Fruit fly (Drosophila melanogaster) whole organism, embryonic: ENCODE measurements around the gene Sbf.

Experiments
- Ada2b ChIP-seq: fragments of 200-800 bp; sonication (Bioruptor generic); IDR thresholded peaks from 2 replicates; pipeline ENCODE4 v1.3.6; 2022; ENCODE audit warnings: missing biosample characterization, missing genetic modification characterization
- B-H2 ChIP-seq: fragments of 200-800 bp; sonication (Bioruptor generic); optimal IDR thresholded peaks from 2 replicates; lab custom pipeline; 2018; ENCODE audit warnings: missing biosample characterization, mild to moderate bottlenecking, missing genetic modification characterization
- CG10321 ChIP-seq: fragments of 200-800 bp; sonication (Bioruptor generic); IDR thresholded peaks from 2 replicates; pipeline ENCODE4 v1.3.6; 2022; ENCODE audit warnings: missing biosample characterization, missing genetic modification characterization
- CG10654 ChIP-seq: fragments of 200-800 bp; sonication (Bioruptor generic); optimal IDR thresholded peaks from 2 replicates; lab custom pipeline; 2016; ENCODE audit warnings: missing biosample characterization, missing genetic modification characterization
- CG11398 ChIP-seq: fragments of 200-800 bp; sonication (Bioruptor generic); optimal IDR thresholded peaks from 2 replicates; lab custom pipeline; 2016; ENCODE audit warnings: missing biosample characterization, missing genetic modification characterization
- CG12769 ChIP-seq: fragments of 200-800 bp; sonication (Bioruptor generic); optimal IDR thresholded peaks from 2 replicates; lab custom pipeline; 2019; ENCODE audit warnings: missing biosample characterization, mild to moderate bottlenecking, missing genetic modification characterization, moderate library complexity
- CG13287 ChIP-seq: fragments of 200-800 bp; sonication (Bioruptor generic); IDR thresholded peaks from 2 replicates; pipeline ENCODE4 v1.3.6; 2022; ENCODE audit warnings: missing biosample characterization, missing genetic modification characterization; ENCODE audit not compliant: partially characterized antibody
- CG14014 ChIP-seq: fragments of 200-800 bp; sonication (Bioruptor generic); IDR thresholded peaks from 2 replicates; pipeline ENCODE4 v1.3.6; 2022; ENCODE audit warnings: missing biosample characterization, missing genetic modification characterization
- CG17328 ChIP-seq: fragments of 200-800 bp; sonication (Bioruptor generic); IDR thresholded peaks from 2 replicates; pipeline ENCODE4 v1.3.6; 2022; ENCODE audit warnings: missing biosample characterization, missing genetic modification characterization
- CG2202 ChIP-seq: fragments of 200-800 bp; sonication (Bioruptor generic); optimal IDR thresholded peaks from 2 replicates; lab custom pipeline; 2018; ENCODE audit warnings: missing biosample characterization, mild to moderate bottlenecking, missing genetic modification characterization
- CG34224 ChIP-seq: fragments of 200-800 bp; sonication (Bioruptor generic); IDR thresholded peaks from 3 replicates; pipeline ENCODE4 v1.3.6; 2022; ENCODE audit warnings: missing biosample characterization, missing genetic modification characterization; ENCODE audit not compliant: partially characterized antibody
- CG34376 ChIP-seq: fragments of 200-800 bp; sonication (Bioruptor generic); optimal IDR thresholded peaks from 2 replicates; lab custom pipeline; 2018; ENCODE audit warnings: missing biosample characterization, mild to moderate bottlenecking, missing genetic modification characterization
- CG34422 ChIP-seq: fragments of 200-800 bp; sonication (Bioruptor generic); IDR thresholded peaks from 3 replicates; pipeline ENCODE4 v1.3.6; 2022; ENCODE audit warnings: missing biosample characterization, missing genetic modification characterization
- CG42726 ChIP-seq: fragments of 200-800 bp; sonication (Bioruptor generic); IDR thresholded peaks from 2 replicates; pipeline ENCODE4 v1.3.6; 2022; ENCODE audit warnings: missing biosample characterization, missing genetic modification characterization; ENCODE audit not compliant: partially characterized antibody
- CG5953 ChIP-seq: fragments of 200-800 bp; sonication (Bioruptor generic); IDR thresholded peaks from 2 replicates; pipeline ENCODE4 v1.3.6; 2022; ENCODE audit warnings: missing biosample characterization, missing genetic modification characterization
- CG6175 ChIP-seq: fragments of 200-800 bp; sonication (Bioruptor generic); IDR thresholded peaks from 3 replicates; pipeline ENCODE4 v1.3.6; 2022; ENCODE audit warnings: missing biosample characterization, missing genetic modification characterization
- CG7839 ChIP-seq: fragments of 200-800 bp; sonication (Bioruptor generic); optimal IDR thresholded peaks from 3 replicates; lab custom pipeline; 2018; ENCODE audit warnings: missing biosample characterization, mild to moderate bottlenecking, missing genetic modification characterization, moderate library complexity
- CG8281 ChIP-seq: fragments of 200-800 bp; sonication (Bioruptor generic); optimal IDR thresholded peaks from 2 replicates; lab custom pipeline; 2018; ENCODE audit warnings: missing biosample characterization, mild to moderate bottlenecking, missing genetic modification characterization, moderate library complexity
- CG9609 ChIP-seq: fragments of 200-800 bp; sonication (Bioruptor generic); optimal IDR thresholded peaks from 3 replicates; lab custom pipeline; 2016; ENCODE audit warnings: missing biosample characterization, missing genetic modification characterization
- Dfd ChIP-seq, 2 experiments: fragments of >200 bp; optimal IDR thresholded peaks; 2 replicates each; lab custom pipeline; 2017; ENCODE audit warnings: missing biosample characterization in 2 of 2, missing genetic modification characterization in 2 of 2
- Fer1 ChIP-seq: fragments of 200-800 bp; sonication (Bioruptor generic); optimal IDR thresholded peaks from 2 replicates; lab custom pipeline; 2017; ENCODE audit warnings: missing biosample characterization, mild to moderate bottlenecking, missing genetic modification characterization
- GATAe ChIP-seq: fragments of 200-800 bp; sonication (Bioruptor generic); conservative IDR thresholded peaks from 2 replicates; pipeline ENCODE4 v1.3.6; 2022; ENCODE audit warnings: missing biosample characterization, missing genetic modification characterization
- H15 ChIP-seq: fragments of 200-800 bp; sonication (Bioruptor generic); IDR thresholded peaks from 3 replicates; pipeline ENCODE4 v1.3.6; 2022; ENCODE audit warnings: missing biosample characterization, missing genetic modification characterization
- Hr3 ChIP-seq: fragments of 200-800 bp; sonication (Bioruptor generic); optimal IDR thresholded peaks from 3 replicates; lab custom pipeline; 2016; ENCODE audit warnings: missing biosample characterization, missing genetic modification characterization
- Hr39 ChIP-seq: fragments of >200 bp; optimal IDR thresholded peaks from 2 replicates; lab custom pipeline; 2017
- Lpt ChIP-seq: fragments of >200 bp; optimal IDR thresholded peaks from 2 replicates; lab custom pipeline; 2018; ENCODE audit warnings: missing biosample characterization, missing genetic modification characterization
- Mad ChIP-seq: fragments of 200-800 bp; sonication (Bioruptor generic); optimal IDR thresholded peaks from 2 replicates; lab custom pipeline; 2016; ENCODE audit warnings: missing biosample characterization, missing genetic modification characterization
- Mrtf ChIP-seq: fragments of 200-800 bp; sonication (Bioruptor generic); IDR thresholded peaks from 3 replicates; pipeline ENCODE4 v1.3.6; 2022; ENCODE audit warnings: missing biosample characterization, missing genetic modification characterization
- Poxn ChIP-seq: fragments of 200-800 bp; sonication (Bioruptor generic); IDR thresholded peaks from 2 replicates; pipeline ENCODE4 v1.3.6; 2022; ENCODE audit warnings: missing biosample characterization, missing genetic modification characterization
- Ssrp ChIP-seq: fragments of 200-800 bp; sonication (Bioruptor generic); optimal IDR thresholded peaks from 2 replicates; lab custom pipeline; 2018; ENCODE audit warnings: missing biosample characterization, mild to moderate bottlenecking, missing genetic modification characterization, moderate library complexity
- caup ChIP-seq: fragments of 200-800 bp; sonication (Bioruptor generic); optimal IDR thresholded peaks from 3 replicates; lab custom pipeline; 2017; ENCODE audit warnings: missing biosample characterization, mild to moderate bottlenecking, missing genetic modification characterization, moderate library complexity; ENCODE audit not compliant: severe bottlenecking
- chinmo ChIP-seq: fragments of 200-800 bp; sonication (Bioruptor generic); IDR thresholded peaks from 4 replicates; pipeline ENCODE4 v1.3.6; 2022; ENCODE audit warnings: missing biosample characterization, missing genetic modification characterization; ENCODE audit not compliant: partially characterized antibody
- dan ChIP-seq: fragments of 200-800 bp; sonication (Bioruptor generic); IDR thresholded peaks from 2 replicates; pipeline ENCODE4 v1.3.6; 2022; ENCODE audit warnings: missing biosample characterization, missing genetic modification characterization
- dmrt11E ChIP-seq: fragments of 200-800 bp; sonication (Bioruptor generic); optimal IDR thresholded peaks from 3 replicates; lab custom pipeline; 2018; ENCODE audit warnings: missing biosample characterization, mild to moderate bottlenecking, missing genetic modification characterization, moderate library complexity
- esg ChIP-seq: fragments of 200-800 bp; sonication (Bioruptor generic); conservative IDR thresholded peaks from 2 replicates; pipeline ENCODE4 v1.3.6; 2022; ENCODE audit warnings: missing biosample characterization, missing genetic modification characterization
- gcm2 ChIP-seq: fragments of 200-800 bp; sonication (Bioruptor generic); optimal IDR thresholded peaks from 2 replicates; lab custom pipeline; 2016; ENCODE audit warnings: missing biosample characterization, missing genetic modification characterization
- ham ChIP-seq: fragments of 200-800 bp; sonication (Bioruptor generic); IDR thresholded peaks from 2 replicates; pipeline ENCODE4 v1.3.6; 2022; ENCODE audit warnings: missing biosample characterization, missing genetic modification characterization
- her ChIP-seq: fragments of 200-800 bp; sonication (Bioruptor generic); optimal IDR thresholded peaks from 2 replicates; lab custom pipeline; 2016; ENCODE audit warnings: missing biosample characterization, missing genetic modification characterization
- kay ChIP-seq: fragments of 200-800 bp; sonication (Bioruptor generic); optimal IDR thresholded peaks from 2 replicates; lab custom pipeline; 2016; ENCODE audit warnings: missing biosample characterization, missing genetic modification characterization
- lilli ChIP-seq: fragments of 200-800 bp; sonication (Bioruptor generic); optimal IDR thresholded peaks from 3 replicates; lab custom pipeline; 2016; ENCODE audit warnings: missing biosample characterization, missing genetic modification characterization
- nau ChIP-seq: fragments of 200-800 bp; sonication (Bioruptor generic); optimal IDR thresholded peaks from 3 replicates; lab custom pipeline; 2017; ENCODE audit warnings: missing biosample characterization, mild to moderate bottlenecking, missing genetic modification characterization, missing genetic modification reagents
- org-1 ChIP-seq: fragments of 200-800 bp; sonication (Bioruptor generic); optimal IDR thresholded peaks from 2 replicates; lab custom pipeline; 2017; ENCODE audit warnings: missing biosample characterization, missing genetic modification characterization
- pho ChIP-seq: fragments of 200-800 bp; sonication (Bioruptor generic); optimal IDR thresholded peaks from 2 replicates; lab custom pipeline; 2016; ENCODE audit warnings: missing biosample characterization, missing genetic modification characterization
- shn ChIP-seq: fragments of 200-800 bp; sonication (Bioruptor generic); optimal IDR thresholded peaks from 3 replicates; lab custom pipeline; 2016; ENCODE audit warnings: missing biosample characterization, missing genetic modification characterization
- sim ChIP-seq: fragments of 200-800 bp; sonication (Bioruptor generic); IDR thresholded peaks from 2 replicates; pipeline ENCODE4 v1.3.6; 2022; ENCODE audit warnings: missing biosample characterization, missing genetic modification characterization
- sna ChIP-seq: fragments of 200-800 bp; sonication (Bioruptor generic); IDR thresholded peaks from 2 replicates; pipeline ENCODE4 v1.3.6; 2022; ENCODE audit warnings: missing biosample characterization, missing genetic modification characterization; ENCODE audit not compliant: partially characterized antibody
- so ChIP-seq: fragments of 200-800 bp; sonication (Bioruptor generic); IDR thresholded peaks from 3 replicates; pipeline ENCODE4 v1.3.6; 2022; ENCODE audit warnings: missing biosample characterization, missing genetic modification characterization
- vfl ChIP-seq: fragments of 200-800 bp; sonication (Bioruptor generic); optimal IDR thresholded peaks from 2 replicates; lab custom pipeline; 2016; ENCODE audit warnings: missing biosample characterization, missing genetic modification characterization
- zen ChIP-seq: fragments of 200-800 bp; sonication (Bioruptor generic); optimal IDR thresholded peaks from 3 replicates; lab custom pipeline; 2018; ENCODE audit warnings: missing biosample characterization, mild to moderate bottlenecking, missing genetic modification characterization, moderate library complexity

Sbf gene

dm6 chr3R:11778012-11778865 lies 18.5 kb downstream of the Sbf start (continued):
- TF ChIP-seq Mad (GFP tag; lab: Kevin White, UChicago) (peak; percentile 6), GATAe (no peak), CG42726 (GFP tag; lab: Robert Waterston, UW) (peak; percentile 57; the same call in 1 of the 2 replicates), ham (GFP tag; lab: Robert Waterston, UW) (no peak), CG2202 (tag; lab: Kevin White, UChicago) (no peak), CG10654 (GFP tag; lab: Kevin White, UChicago) (peak; percentile 43), dmrt11E (tag; lab: Kevin White, UChicago) (peak; percentile 79), shn (GFP tag; lab: Kevin White, UChicago) (peak; percentile 62), CG6175 (GFP tag; lab: Robert Waterston, UW) (0 out of 3 replicates have a peak, but pooled peaks have one; percentile 25), H15 (GFP tag; lab: Robert Waterston, UW) (peak; percentile 34; the same call in 1 of the 3 replicates), CG14014 (GFP tag; lab: Robert Waterston, UW) (no peak; the same call in 1 of the 2 replicates), Poxn (no peak), CG9609 (GFP tag; lab: Kevin White, UChicago) (peak; percentile 24), so (GFP tag; lab: Robert Waterston, UW) (no peak), Fer1 (peak; percentile 57), CG5953 (peak; percentile 51; the same call in 1 of the 2 replicates), CG7839 (tag; lab: Kevin White, UChicago) (peak; percentile 68), lilli (GFP tag; lab: Kevin White, UChicago) (peak; percentile 39), nau (GFP tag; lab: Kevin White, UChicago) (no peak), Dfd (GFP tag; optimal IDR thresholded peaks at IDR 0.05; lab: Kevin White, UChicago) (no peak), CG17328 (GFP tag; lab: Robert Waterston, UW) (peak; percentile 54; the same call in 1 of the 2 replicates), B-H2 (no peak), Ssrp (peak; percentile 72), Hr39 (no peak), dan (no peak), CG34422 (GFP tag; lab: Robert Waterston, UW) (peak; percentile 84; the same call in 2 of the 3 replicates), CG10321 (GFP tag; lab: Robert Waterston, UW) (no peak; the same call in 1 of the 2 replicates), sna (peak; percentile 40; the same call in 1 of the 2 replicates), esg (peak; percentile 59), kay (peak; percentile 13), Hr3 (GFP tag; lab: Kevin White, UChicago) (peak; percentile 78), caup (GFP tag; lab: Kevin White, UChicago) (peak; percentile 15), Lpt (GFP tag; lab: Kevin White, UChicago) (no peak), Ada2b (GFP tag; lab: Robert Waterston, UW) (no peak), chinmo (GFP tag; lab: Robert Waterston, UW) (peak; percentile 94), CG13287 (GFP tag; lab: Robert Waterston, UW) (peak; percentile 32; the same call in 1 of the 2 replicates), zen (tag; lab: Kevin White, UChicago) (peak; percentile 4), her (GFP tag; lab: Kevin White, UChicago) (peak; percentile 75), Mrtf (GFP tag; lab: Robert Waterston, UW) (no peak), CG34224 (GFP tag; lab: Robert Waterston, UW) (no peak), CG12769 (peak; percentile 76), CG34376 (GFP tag; lab: Kevin White, UChicago) (peak; percentile 45), CG11398 (GFP tag; lab: Kevin White, UChicago) (peak; percentile 7), CG8281 (tag; lab: Kevin White, UChicago) (peak; percentile 9), gcm2 (GFP tag; lab: Kevin White, UChicago) (peak; percentile 49), vfl (peak; percentile 16), pho (GFP tag; lab: Kevin White, UChicago) (peak; percentile 30), sim (GFP tag; lab: Robert Waterston, UW) (0 out of 2 replicates have a peak, but pooled peaks have one; percentile 26), org-1 (GFP tag; lab: Kevin White, UChicago) (peak; percentile 35)
